Fruit fly (Drosophila melanogaster): Measurements from ENCODE around the gene PolQ.
A peak's percentile ranks its signal among the peaks of the same experiment; 100 is the strongest.

PolQ gene

dm6 chr3R:12697571-12698039 is 14.5 kb downstream of the PolQ start:
- no peak for TF ChIP-seq eg (GFP tag; IDR thresholded peaks at IDR 0.05)
- TF ChIP-seq vri (GFP tag; optimal IDR thresholded peaks at IDR 0.05) = peak; percentile 66
- TF ChIP-seq CG1621 (tag; optimal IDR thresholded peaks at IDR 0.05) = peak; percentile 20
- TF ChIP-seq CG6276 (GFP tag; optimal IDR thresholded peaks at IDR 0.05) = no peak
- TF ChIP-seq CG10669 (GFP tag; optimal IDR thresholded peaks at IDR 0.05) = no peak
- no peak for TF ChIP-seq CG10631 (GFP tag; optimal IDR thresholded peaks at IDR 0.05)
- TF ChIP-seq topi (GFP tag; optimal IDR thresholded peaks at IDR 0.05) = no peak
- TF ChIP-seq Sox14 (GFP tag; optimal IDR thresholded peaks at IDR 0.05) = peak; percentile 28
- TF ChIP-seq Eip93F (GFP tag; optimal IDR thresholded peaks at IDR 0.05) = peak; percentile 31
- TF ChIP-seq Eip78C (GFP tag) = peak; percentile 59
- no peak for TF ChIP-seq CG16779 (tag; optimal IDR thresholded peaks at IDR 0.05)
- TF ChIP-seq fkh (GFP tag; optimal IDR thresholded peaks at IDR 0.05) = peak; percentile 88
- TF ChIP-seq CG6163 (GFP tag; IDR thresholded peaks at IDR 0.05) = no peak
- TF ChIP-seq Hr39 (GFP tag; optimal IDR thresholded peaks at IDR 0.05) = no peak
- TF ChIP-seq CG7368 (GFP tag; optimal IDR thresholded peaks at IDR 0.05) = no peak
- no peak for TF ChIP-seq fd85E (GFP tag; optimal IDR thresholded peaks at IDR 0.05)
- peak; percentile 17 for TF ChIP-seq esn (GFP tag; optimal IDR thresholded peaks at IDR 0.05)

- peak; percentile 53 for TF ChIP-seq svp (GFP tag)
- TF ChIP-seq CG9139 (GFP tag; optimal IDR thresholded peaks at IDR 0.05) = no peak
- TF ChIP-seq CG6854 (GFP tag; optimal IDR thresholded peaks at IDR 0.05) = no peak
- TF ChIP-seq CG8632 (GFP tag; optimal IDR thresholded peaks at IDR 0.05) = no peak
- no peak for TF ChIP-seq Gug (GFP tag; IDR thresholded peaks at IDR 0.05)
These were observed 15.1 kb downstream of the PolQ start, which contains the start of gene Past1 for dm6 chr3R:12697022-12697421. Gene Past1 (plus strand): TSS chr3R:12697322.

dm6 chr3R:12694742-12695141 is 17.4 kb downstream of the PolQ start, which contains the start of the genes CG14391 and NijC:
Gene CG14391 (minus strand): TSS chr3R:12694842.
Gene NijC (plus strand): TSS chr3R:12695129.
- TF ChIP-seq cyc (GFP tag; optimal IDR thresholded peaks at IDR 0.05) (no peak), OdsH (GFP tag; optimal IDR thresholded peaks at IDR 0.05) (no peak), CG10669 (GFP tag; optimal IDR thresholded peaks at IDR 0.05) (no peak), Ets96B (tag; optimal IDR thresholded peaks at IDR 0.05) (no peak), CG8119 (GFP tag; IDR thresholded peaks at IDR 0.05) (no peak), dac (GFP tag; optimal IDR thresholded peaks at IDR 0.05) (no peak), CG6163 (GFP tag; IDR thresholded peaks at IDR 0.05) (no peak), CG16779 (tag; optimal IDR thresholded peaks at IDR 0.05) (no peak), eg (GFP tag; IDR thresholded peaks at IDR 0.05) (no peak), Ets21C (GFP tag; optimal IDR thresholded peaks at IDR 0.05) (no peak), Met (GFP tag; optimal IDR thresholded peaks at IDR 0.05) (no peak), fkh (GFP tag; optimal IDR thresholded peaks at IDR 0.05) (no peak), CG11762 (GFP tag; optimal IDR thresholded peaks at IDR 0.05; ENCODE audit: insufficient read depth) (no peak)

dm6 chr3R:12692497-12692896 is 19.6 kb downstream of the PolQ start, which contains the start of gene CG31347:
Gene CG31347 (minus strand): TSS chr3R:12692597.
- TF ChIP-seq Sox14 (GFP tag; optimal IDR thresholded peaks at IDR 0.05) (no peak), CG31627 (GFP tag; optimal IDR thresholded peaks at IDR 0.05) (no peak)

- peak; percentile 38 for TF ChIP-seq Eip78C (GFP tag)
- no peak for TF ChIP-seq CG34406 (GFP tag; optimal IDR thresholded peaks at IDR 0.05)
These were observed 20.5 kb downstream of the PolQ start, which contains the start of gene Arp1 for dm6 chr3R:12691422-12692101. Gene Arp1 (plus strand): TSS chr3R:12691743.

Data from whole organism, prepupa.